In the genomic region with DNA sequence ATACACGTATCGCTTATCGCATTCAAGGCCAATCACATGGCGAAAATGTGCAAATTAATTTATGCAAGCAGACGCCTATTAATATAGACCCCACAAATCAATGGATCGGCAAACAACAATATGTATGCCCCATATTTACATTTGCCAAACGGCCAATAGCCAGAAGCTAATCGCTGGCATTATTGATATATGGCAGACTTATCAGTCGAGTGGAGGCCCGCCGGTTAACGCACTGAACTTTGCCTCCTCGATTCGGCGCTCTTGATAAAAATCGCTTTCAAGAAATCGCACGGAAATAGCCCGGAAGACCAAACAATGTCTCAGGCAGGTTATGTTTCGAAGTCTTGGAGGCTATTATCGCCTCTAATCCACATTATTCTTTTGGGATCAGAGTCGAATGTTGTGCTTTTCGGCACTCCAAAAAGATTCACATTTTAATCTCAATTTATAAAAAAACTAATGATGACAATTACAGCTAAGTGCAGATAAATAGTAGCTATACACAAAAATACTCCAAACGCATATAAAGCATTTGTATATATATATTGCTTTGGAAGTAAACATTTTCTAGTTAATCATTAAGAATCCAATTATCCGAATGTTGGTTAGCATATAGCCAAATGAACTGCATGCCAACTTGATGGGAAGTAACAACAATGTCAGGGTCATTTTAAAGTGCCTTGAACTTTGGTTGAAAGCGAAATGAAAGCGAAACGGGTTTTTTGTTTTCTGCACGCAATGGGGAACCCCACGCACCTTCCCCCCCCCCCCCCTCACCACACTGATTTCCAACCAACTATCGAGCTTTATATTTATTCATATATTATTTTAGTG, we compare ENCODE assay signal across 2 fruit fly cellular contexts.
A peak's percentile ranks its signal among the peaks of the same experiment; 100 is the strongest.
TF ChIP-seq lines count a peak whose summit lies in the region.

No protein-coding gene starts in this region.

TF ChIP-seq in whole organism, adult, 20 proteins besides CTCF, POLR2A, EP300 and RAD21 (continued from another document):
- TF ChIP-seq Clk (GFP tag; optimal IDR thresholded peaks at IDR 0.05; lab: Kevin White, UChicago) (no peak), CG33017 (tag; optimal IDR thresholded peaks at IDR 0.05; lab: Kevin White, UChicago) (no peak), CG1620 (GFP tag; optimal IDR thresholded peaks at IDR 0.05; lab: Kevin White, UChicago) (no peak), CG11617 (GFP tag; optimal IDR thresholded peaks at IDR 0.05; lab: Kevin White, UChicago) (no peak)

TF ChIP-seq in whole organism, embryonic, 481 proteins besides CTCF, POLR2A, EP300 and RAD21 (continued from another document):
- no peak for TF ChIP-seq CG34422 (GFP tag; IDR thresholded peaks at IDR 0.05; lab: Robert Waterston, UW)
- peak; percentile 5 for TF ChIP-seq CG12071 (GFP tag; optimal IDR thresholded peaks at IDR 0.05; lab: Kevin White, UChicago)
- TF ChIP-seq CG7987 (GFP tag; optimal IDR thresholded peaks at IDR 0.05; lab: Kevin White, UChicago) = peak; percentile 5
- no peak for TF ChIP-seq NFAT (GFP tag; IDR thresholded peaks at IDR 0.05; lab: Robert Waterston, UW)
- TF ChIP-seq Neu2 (GFP tag; optimal IDR thresholded peaks at IDR 0.05; lab: Kevin White, UChicago; ENCODE audit: borderline replicate concordance) = no peak
- peak; percentile 82 for TF ChIP-seq sug (tag; optimal IDR thresholded peaks at IDR 0.05; lab: Kevin White, UChicago)
- TF ChIP-seq bcd (GFP tag; optimal IDR thresholded peaks at IDR 0.05; lab: Kevin White, UChicago) = no peak
- TF ChIP-seq Blimp-1 (GFP tag; optimal IDR thresholded peaks at IDR 0.05; lab: Kevin White, UChicago) = peak; percentile 75
- peak; percentile 44; the same call in 1 of the 2 replicates for TF ChIP-seq crol (GFP tag; IDR thresholded peaks at IDR 0.05; lab: Robert Waterston, UW)
- TF ChIP-seq CG8290 (GFP tag; optimal IDR thresholded peaks at IDR 0.05; lab: Kevin White, UChicago) = no peak
- no peak for TF ChIP-seq CG8290 (tag; optimal IDR thresholded peaks at IDR 0.05; lab: Kevin White, UChicago)
- peak; percentile 32; the same call in 1 of the 2 replicates for TF ChIP-seq rib (GFP tag; IDR thresholded peaks at IDR 0.05; lab: Robert Waterston, UW)
- no peak for TF ChIP-seq CG16813 (GFP tag; IDR thresholded peaks at IDR 0.05; lab: Robert Waterston, UW; ENCODE audit: partially characterized antibody)
- TF ChIP-seq grau (tag; optimal IDR thresholded peaks at IDR 0.05; lab: Kevin White, UChicago) = no peak
- no peak for TF ChIP-seq Atf-2 (GFP tag; optimal IDR thresholded peaks at IDR 0.05; lab: Kevin White, UChicago)
- TF ChIP-seq chinmo (GFP tag; IDR thresholded peaks at IDR 0.05; lab: Robert Waterston, UW; ENCODE audit: partially characterized antibody) = 0 out of 4 replicates have a peak, but pooled peaks have one; percentile 27
- peak; percentile 25 for TF ChIP-seq pfk (GFP tag; optimal IDR thresholded peaks at IDR 0.05; lab: Kevin White, UChicago)
- TF ChIP-seq CG1602 (GFP tag; optimal IDR thresholded peaks at IDR 0.05; lab: Kevin White, UChicago) = no peak
- TF ChIP-seq CG31388 (GFP tag; optimal IDR thresholded peaks at IDR 0.05; lab: Kevin White, UChicago) = no peak
- no peak for TF ChIP-seq CG7839 (tag; optimal IDR thresholded peaks at IDR 0.05; lab: Kevin White, UChicago)
- TF ChIP-seq CG17568 (GFP tag; optimal IDR thresholded peaks at IDR 0.05; lab: Kevin White, UChicago) = no peak
- TF ChIP-seq zfh1 (GFP tag; IDR thresholded peaks at IDR 0.05; lab: Robert Waterston, UW) = 0 out of 3 replicates have a peak, but pooled peaks have one; percentile 28
- TF ChIP-seq crp (GFP tag; optimal IDR thresholded peaks at IDR 0.05; lab: Kevin White, UChicago) = no peak
- TF ChIP-seq Eip74EF (GFP tag; optimal IDR thresholded peaks at IDR 0.05; lab: Kevin White, UChicago) = peak in 1 of 2 experiments; percentile 47
- peak; percentile 63; the same call in 1 of the 2 replicates for TF ChIP-seq CG11696 (GFP tag; IDR thresholded peaks at IDR 0.05; lab: Robert Waterston, UW)
- TF ChIP-seq CG6813 (GFP tag; optimal IDR thresholded peaks at IDR 0.05; lab: Kevin White, UChicago) = peak; percentile 24
- no peak for TF ChIP-seq Drgx (GFP tag; IDR thresholded peaks at IDR 0.05; lab: Robert Waterston, UW)
- no peak for TF ChIP-seq ato (GFP tag; IDR thresholded peaks at IDR 0.05; lab: Robert Waterston, UW; ENCODE audit: partially characterized antibody)
- no peak for TF ChIP-seq twi (tag; optimal IDR thresholded peaks at IDR 0.05; lab: Kevin White, UChicago)
- TF ChIP-seq Gsc (GFP tag; IDR thresholded peaks at IDR 0.05; lab: Robert Waterston, UW) = no peak
- TF ChIP-seq Meics (GFP tag; optimal IDR thresholded peaks at IDR 0.05; lab: Kevin White, UChicago) = no peak
- TF ChIP-seq grn (GFP tag; optimal IDR thresholded peaks at IDR 0.05; lab: Kevin White, UChicago) = peak; percentile 56
- TF ChIP-seq dpn (GFP tag; optimal IDR thresholded peaks at IDR 0.05; lab: Kevin White, UChicago) = no peak
- no peak for TF ChIP-seq Lhr (GFP tag; optimal IDR thresholded peaks at IDR 0.05; lab: Kevin White, UChicago)
- TF ChIP-seq Deaf1 (tag; optimal IDR thresholded peaks at IDR 0.05; lab: Kevin White, UChicago) = no peak
- TF ChIP-seq CG17385 (GFP tag; optimal IDR thresholded peaks at IDR 0.05; lab: Kevin White, UChicago) = no peak
- TF ChIP-seq Oli (tag; optimal IDR thresholded peaks at IDR 0.05; lab: Kevin White, UChicago) = no peak
- TF ChIP-seq bbx (GFP tag; IDR thresholded peaks at IDR 0.05; lab: Robert Waterston, UW; ENCODE audit: partially characterized antibody) = no peak
- TF ChIP-seq CG10565 (GFP tag; optimal IDR thresholded peaks at IDR 0.05; lab: Kevin White, UChicago) = no peak
- TF ChIP-seq CG7556 (GFP tag; optimal IDR thresholded peaks at IDR 0.05; lab: Kevin White, UChicago) = no peak
- TF ChIP-seq hth (optimal IDR thresholded peaks at IDR 0.05; lab: Kevin White, UChicago) = no peak
- no peak for TF ChIP-seq CG11093 (GFP tag; IDR thresholded peaks at IDR 0.05; lab: Robert Waterston, UW)
- TF ChIP-seq ERR (GFP tag; optimal IDR thresholded peaks at IDR 0.05; lab: Kevin White, UChicago) = no peak
- TF ChIP-seq stwl (tag; optimal IDR thresholded peaks at IDR 0.05; lab: Kevin White, UChicago) = no peak
- peak; percentile 24 for TF ChIP-seq lbe (GFP tag; optimal IDR thresholded peaks at IDR 0.05; lab: Kevin White, UChicago)
- no peak for TF ChIP-seq CG31441 (GFP tag; IDR thresholded peaks at IDR 0.05; lab: Robert Waterston, UW)
- no peak for TF ChIP-seq CG7963 (GFP tag; IDR thresholded peaks at IDR 0.05; lab: Robert Waterston, UW; ENCODE audit: partially characterized antibody)
- TF ChIP-seq CG16815 (GFP tag; optimal IDR thresholded peaks at IDR 0.05; lab: Kevin White, UChicago) = no peak
- TF ChIP-seq GATAe (GFP tag; conservative IDR thresholded peaks at IDR 0.05; lab: Robert Waterston, UW) = 0 out of 2 replicates have a peak, but pooled peaks have one; percentile 24
- peak; percentile 88 for TF ChIP-seq CG34376 (GFP tag; optimal IDR thresholded peaks at IDR 0.05; lab: Kevin White, UChicago)
- TF ChIP-seq her (GFP tag; optimal IDR thresholded peaks at IDR 0.05; lab: Kevin White, UChicago) = no peak
- peak; percentile 34 for TF ChIP-seq lab (GFP tag; optimal IDR thresholded peaks at IDR 0.05; lab: Kevin White, UChicago)
